ENCODE assay signal across 6 fruit fly cellular contexts in the genomic region with DNA sequence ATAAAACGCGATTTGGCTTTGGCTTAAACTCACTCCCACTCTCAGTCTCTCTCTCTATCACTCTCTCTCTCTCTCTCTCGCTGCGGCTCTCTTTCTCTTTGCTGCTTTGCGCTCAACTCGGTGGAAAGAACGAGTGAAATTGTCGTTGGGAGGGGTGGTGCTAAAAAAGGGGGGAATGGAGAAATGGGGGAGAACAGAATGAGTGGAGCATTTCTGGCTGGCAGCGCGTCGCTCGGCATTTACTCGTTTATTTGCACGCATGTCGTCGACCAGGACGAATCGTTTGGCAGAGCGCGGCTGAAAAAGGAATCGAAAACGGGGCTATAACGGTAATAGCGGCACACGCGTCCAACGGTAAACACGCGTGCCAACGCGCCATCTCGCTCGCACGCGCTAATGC.
TF ChIP-seq lines count a peak whose summit lies in the region.

A gene (plus strand): TSS at position 248 of the 400 bp plus-strand sequence.

- no peak for TF ChIP-seq CTCF in whole organism, embryonic (GFP tag; optimal IDR thresholded peaks at IDR 0.05; lab: Kevin White, UChicago)

TF ChIP-seq in whole organism, 6 proteins besides CTCF, POLR2A, EP300 and RAD21:
- TF ChIP-seq psq (optimal IDR thresholded peaks at IDR 0.05; lab: Kevin White, UChicago) (no peak), Dll (optimal IDR thresholded peaks at IDR 0.05; lab: Kevin White, UChicago) (peak; percentile 55), usp (GFP tag; optimal IDR thresholded peaks at IDR 0.05; lab: Kevin White, UChicago) (no peak), EcR (GFP tag; optimal IDR thresholded peaks at IDR 0.05; lab: Kevin White, UChicago) (no peak)

TF ChIP-seq in whole organism, adult, 20 proteins besides CTCF, POLR2A, EP300 and RAD21:
- peak; percentile 93 for TF ChIP-seq ovo (GFP tag; optimal IDR thresholded peaks at IDR 0.05; lab: Kevin White, UChicago)
- no peak for TF ChIP-seq CG33017 (tag; optimal IDR thresholded peaks at IDR 0.05; lab: Kevin White, UChicago)
- TF ChIP-seq pad (GFP tag; optimal IDR thresholded peaks at IDR 0.05; lab: Kevin White, UChicago) = peak; percentile 11

TF ChIP-seq in whole organism, embryonic, 481 proteins besides CTCF, POLR2A, EP300 and RAD21 (continues in another document):
- TF ChIP-seq CG12744 (GFP tag; optimal IDR thresholded peaks at IDR 0.05; lab: Kevin White, UChicago) (no peak), amos (GFP tag; IDR thresholded peaks at IDR 0.05; lab: Robert Waterston, UW; ENCODE audit: partially characterized antibody) (peak; percentile 63; the same call in 1 of the 2 replicates), cg (GFP tag; optimal IDR thresholded peaks at IDR 0.05; lab: Kevin White, UChicago) (no peak), CG17361 (GFP tag; IDR thresholded peaks at IDR 0.05; lab: Robert Waterston, UW) (no peak), CG9437 (GFP tag; optimal IDR thresholded peaks at IDR 0.05; lab: Kevin White, UChicago) (no peak), ac (GFP tag; optimal IDR thresholded peaks at IDR 0.05; lab: Kevin White, UChicago) (no peak), Med (GFP tag; lab: Kevin White, UChicago) (peak; percentile 65), salm (tag; optimal IDR thresholded peaks at IDR 0.05; lab: Kevin White, UChicago) (no peak), sc (optimal IDR thresholded peaks at IDR 0.05; lab: Kevin White, UChicago) (no peak), sc (GFP tag; optimal IDR thresholded peaks at IDR 0.05; lab: Kevin White, UChicago) (no peak), GATAe (GFP tag; conservative IDR thresholded peaks at IDR 0.05; lab: Robert Waterston, UW) (no peak), Adf1 (GFP tag; IDR thresholded peaks at IDR 0.05; lab: Robert Waterston, UW) (peak; percentile 37; the same call in 1 of the 2 replicates), eve (GFP tag; optimal IDR thresholded peaks at IDR 0.05; lab: Kevin White, UChicago) (no peak), org-1 (GFP tag; optimal IDR thresholded peaks at IDR 0.05; lab: Kevin White, UChicago) (no peak), yki (optimal IDR thresholded peaks at IDR 0.05; lab: Kevin White, UChicago) (peak; percentile 43), CG1832 (GFP tag; optimal IDR thresholded peaks at IDR 0.05; lab: Kevin White, UChicago) (peak; percentile 55), Rfx (GFP tag; IDR thresholded peaks at IDR 0.05; lab: Robert Waterston, UW) (0 out of 2 replicates have a peak, but pooled peaks have one; percentile 22), Sry-δ (GFP tag; optimal IDR thresholded peaks at IDR 0.05; lab: Kevin White, UChicago) (no peak), CG13424 (tag; optimal IDR thresholded peaks at IDR 0.05; lab: Kevin White, UChicago) (no peak), Eip74EF (GFP tag; optimal IDR thresholded peaks at IDR 0.05; lab: Kevin White, UChicago) (no peak)

TF ChIP-seq in whole organism, prepupa, 60 proteins besides CTCF, POLR2A, EP300 and RAD21 (continues in another document):
- no peak for TF ChIP-seq CG4318 (GFP tag; optimal IDR thresholded peaks at IDR 0.05; lab: Kevin White, UChicago)
- no peak for TF ChIP-seq pdm3 (GFP tag; optimal IDR thresholded peaks at IDR 0.05; lab: Kevin White, UChicago)
- no peak for TF ChIP-seq fd85E (GFP tag; optimal IDR thresholded peaks at IDR 0.05; lab: Kevin White, UChicago)
- TF ChIP-seq Eip93F (GFP tag; optimal IDR thresholded peaks at IDR 0.05; lab: Kevin White, UChicago) = no peak
- TF ChIP-seq CG8632 (GFP tag; optimal IDR thresholded peaks at IDR 0.05; lab: Kevin White, UChicago) = no peak
- peak; percentile 8 for TF ChIP-seq fkh (GFP tag; optimal IDR thresholded peaks at IDR 0.05; lab: Kevin White, UChicago)
- no peak for TF ChIP-seq CG11902 (GFP tag; optimal IDR thresholded peaks at IDR 0.05; lab: Kevin White, UChicago)
- TF ChIP-seq ss (GFP tag; optimal IDR thresholded peaks at IDR 0.05; lab: Kevin White, UChicago) = peak; percentile 13 to 45
- no peak for TF ChIP-seq fd59A (GFP tag; optimal IDR thresholded peaks at IDR 0.05; lab: Kevin White, UChicago)
- peak; percentile 15 for TF ChIP-seq CG9139 (GFP tag; optimal IDR thresholded peaks at IDR 0.05; lab: Kevin White, UChicago)
- no peak for TF ChIP-seq acj6 (GFP tag; optimal IDR thresholded peaks at IDR 0.05; lab: Kevin White, UChicago)
- 0 out of 3 replicates have a peak, but pooled peaks have one; percentile 40 for TF ChIP-seq CG6163 (GFP tag; IDR thresholded peaks at IDR 0.05; lab: Robert Waterston, UW)
- no peak for TF ChIP-seq CG8119 (GFP tag; IDR thresholded peaks at IDR 0.05; lab: Robert Waterston, UW)
- peak; percentile 26 for TF ChIP-seq net (GFP tag; optimal IDR thresholded peaks at IDR 0.05; lab: Kevin White, UChicago)
- TF ChIP-seq CG15336 (GFP tag; IDR thresholded peaks at IDR 0.05; lab: Robert Waterston, UW) = peak; percentile 43; the same call in 1 of the 2 replicates
- TF ChIP-seq CG6854 (GFP tag; optimal IDR thresholded peaks at IDR 0.05; lab: Kevin White, UChicago) = peak; percentile 50
- no peak for TF ChIP-seq vri (GFP tag; optimal IDR thresholded peaks at IDR 0.05; lab: Kevin White, UChicago)
- peak; percentile 30; the same call in 1 of the 3 replicates for TF ChIP-seq eg (GFP tag; IDR thresholded peaks at IDR 0.05; lab: Robert Waterston, UW)
- TF ChIP-seq CG16779 (tag; optimal IDR thresholded peaks at IDR 0.05; lab: Kevin White, UChicago) = peak; percentile 2
- TF ChIP-seq Eip78C (GFP tag; lab: Kevin White, UChicago) = peak; percentile 29

TF ChIP-seq in whole organism, pupa, 21 proteins besides CTCF, POLR2A, EP300 and RAD21:
- TF ChIP-seq CG9948 (tag; optimal IDR thresholded peaks at IDR 0.05; lab: Kevin White, UChicago) = no peak
- no peak for TF ChIP-seq D1 (tag; optimal IDR thresholded peaks at IDR 0.05; lab: Kevin White, UChicago)
- no peak for TF ChIP-seq CG17806 (tag; optimal IDR thresholded peaks at IDR 0.05; lab: Kevin White, UChicago)
- TF ChIP-seq gl (tag; optimal IDR thresholded peaks at IDR 0.05; lab: Kevin White, UChicago) = no peak
- no peak for TF ChIP-seq CG8159 (tag; optimal IDR thresholded peaks at IDR 0.05; lab: Kevin White, UChicago)
- no peak for TF ChIP-seq CG13204 (GFP tag; optimal IDR thresholded peaks at IDR 0.05; lab: Kevin White, UChicago)
- no peak for TF ChIP-seq Pif1A (GFP tag; optimal IDR thresholded peaks at IDR 0.05; lab: Kevin White, UChicago)
- peak; percentile 81 for TF ChIP-seq CG4496 (GFP tag; IDR thresholded peaks at IDR 0.05; lab: Robert Waterston, UW)
- TF ChIP-seq CG8301 (tag; optimal IDR thresholded peaks at IDR 0.05; lab: Kevin White, UChicago) = no peak
- TF ChIP-seq Pif1B (GFP tag; optimal IDR thresholded peaks at IDR 0.05; lab: Kevin White, UChicago) = peak; percentile 21
- no peak; the same call in 2 of the 3 replicates for TF ChIP-seq fd96Ca (GFP tag; IDR thresholded peaks at IDR 0.05; lab: Robert Waterston, UW)
- peak; percentile 37; the same call in 1 of the 2 replicates for TF ChIP-seq Ets98B (GFP tag; IDR thresholded peaks at IDR 0.05; lab: Robert Waterston, UW)
- no peak for TF ChIP-seq EcR (GFP tag; optimal IDR thresholded peaks at IDR 0.05; lab: Kevin White, UChicago)
- TF ChIP-seq CG12605 (GFP tag; IDR thresholded peaks at IDR 0.05; lab: Robert Waterston, UW) = peak; percentile 52
- no peak for TF ChIP-seq rn (GFP tag; IDR thresholded peaks at IDR 0.05; lab: Robert Waterston, UW)
- TF ChIP-seq CG10348 (GFP tag; IDR thresholded peaks at IDR 0.05; lab: Robert Waterston, UW) = no peak
- no peak for TF ChIP-seq CG14655 (GFP tag; optimal IDR thresholded peaks at IDR 0.05; lab: Kevin White, UChicago)
- no peak for TF ChIP-seq CG34367 (tag; optimal IDR thresholded peaks at IDR 0.05; lab: Kevin White, UChicago)
- no peak for TF ChIP-seq CG15710 (tag; optimal IDR thresholded peaks at IDR 0.05; lab: Kevin White, UChicago)
- TF ChIP-seq CG32121 (GFP tag; IDR thresholded peaks at IDR 0.05; lab: Robert Waterston, UW) = no peak
- TF ChIP-seq Snoo (tag; optimal IDR thresholded peaks at IDR 0.05; lab: Kevin White, UChicago) = no peak

TF ChIP-seq in whole organism, wandering third instar larva, 38 proteins besides CTCF, POLR2A, EP300 and RAD21:
- TF ChIP-seq CrebA (GFP tag; optimal IDR thresholded peaks at IDR 0.05; lab: Kevin White, UChicago; ENCODE audit: borderline replicate concordance) (no peak), psq (GFP tag; optimal IDR thresholded peaks at IDR 0.05; lab: Kevin White, UChicago) (no peak), Myc (optimal IDR thresholded peaks at IDR 0.05; lab: Kevin White, UChicago) (no peak), rgr (GFP tag; optimal IDR thresholded peaks at IDR 0.05; lab: Kevin White, UChicago) (peak; percentile 18), Dif (GFP tag; optimal IDR thresholded peaks at IDR 0.05; lab: Kevin White, UChicago; ENCODE audit: partially characterized antibody) (peak; percentile 92), Vsx2 (GFP tag; optimal IDR thresholded peaks at IDR 0.05; lab: Kevin White, UChicago; ENCODE audit: partially characterized antibody) (peak; percentile 67), OdsH (GFP tag; optimal IDR thresholded peaks at IDR 0.05; lab: Kevin White, UChicago) (no peak), Sp1 (GFP tag; optimal IDR thresholded peaks at IDR 0.05; lab: Kevin White, UChicago) (peak; percentile 17), h (GFP tag; optimal IDR thresholded peaks at IDR 0.05; lab: Kevin White, UChicago) (no peak), woc (GFP tag; optimal IDR thresholded peaks at IDR 0.05; lab: Kevin White, UChicago) (no peak), dl (GFP tag; optimal IDR thresholded peaks at IDR 0.05; lab: Kevin White, UChicago; ENCODE audit: insufficient read depth in 1 of 2, partially characterized antibody in 2 of 2) (peak; percentile 75 to 87)
